Worm (Caenorhabditis elegans): ENCODE results near the gene str-81.

DNA sequence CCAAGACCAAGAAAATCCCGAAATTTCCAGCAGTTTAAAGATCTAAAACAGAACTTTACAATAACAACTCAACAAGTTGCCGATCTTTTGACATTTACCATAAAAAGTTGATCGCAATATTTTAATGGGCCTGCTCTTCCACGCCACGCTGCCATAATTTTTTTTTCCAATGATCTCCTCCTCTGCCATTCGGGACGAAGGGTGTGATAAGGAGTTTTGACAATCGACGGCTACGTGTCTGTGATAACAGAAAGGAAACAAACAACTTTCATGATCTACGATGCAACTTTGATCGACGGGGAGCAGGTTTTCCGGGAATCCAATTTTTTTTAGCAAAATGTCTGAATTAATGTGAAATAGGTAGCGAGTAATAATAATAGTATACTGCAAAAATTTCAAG is 44.0 kb downstream of the str-81 start:
- TF ChIP-seq ama-1 (optimal IDR thresholded peaks at IDR 0.05) (no peak), hmbx-1 (tag; optimal IDR thresholded peaks at IDR 0.05) (no peak), hnd-1 (tag; optimal IDR thresholded peaks at IDR 0.05) (no peak), pes-1 (GFP tag; IDR thresholded peaks at IDR 0.05) (no peak), tbx-11 (GFP tag; IDR thresholded peaks at IDR 0.05) (no peak), flt-1 (GFP tag; IDR thresholded peaks at IDR 0.05) (no peak), ceh-36 (tag; optimal IDR thresholded peaks at IDR 0.05) (no peak), hmg-4 (GFP tag; optimal IDR thresholded peaks at IDR 0.05) (no peak)
